Fruit fly (Drosophila melanogaster) whole organism: ENCODE measurements around the gene Iru.

ENCODE experiments used
- CG8478 ChIP-seq: fragments of >200 bp; optimal IDR thresholded peaks from 2 replicates; lab custom pipeline; 2018; ENCODE audit warnings: inconsistent platforms
- Dll ChIP-seq: fragments of >200 bp; optimal IDR thresholded peaks from 2 replicates; lab custom pipeline; 2017
- EcR ChIP-seq, 2 experiments: fragments of >200 bp; optimal IDR thresholded peaks; 2 replicates each; lab custom pipeline; 2017; ENCODE audit warnings: missing biosample characterization in 2 of 2, missing genetic modification characterization in 2 of 2, missing genetic modification reagents in 2 of 2
- pan ChIP-seq: fragments of >200 bp; optimal IDR thresholded peaks from 2 replicates; lab custom pipeline; 2017
- usp ChIP-seq: fragments of >200 bp; optimal IDR thresholded peaks from 2 replicates; lab custom pipeline; 2017; ENCODE audit warnings: missing biosample characterization, missing genetic modification characterization, mixed read lengths

DNA sequence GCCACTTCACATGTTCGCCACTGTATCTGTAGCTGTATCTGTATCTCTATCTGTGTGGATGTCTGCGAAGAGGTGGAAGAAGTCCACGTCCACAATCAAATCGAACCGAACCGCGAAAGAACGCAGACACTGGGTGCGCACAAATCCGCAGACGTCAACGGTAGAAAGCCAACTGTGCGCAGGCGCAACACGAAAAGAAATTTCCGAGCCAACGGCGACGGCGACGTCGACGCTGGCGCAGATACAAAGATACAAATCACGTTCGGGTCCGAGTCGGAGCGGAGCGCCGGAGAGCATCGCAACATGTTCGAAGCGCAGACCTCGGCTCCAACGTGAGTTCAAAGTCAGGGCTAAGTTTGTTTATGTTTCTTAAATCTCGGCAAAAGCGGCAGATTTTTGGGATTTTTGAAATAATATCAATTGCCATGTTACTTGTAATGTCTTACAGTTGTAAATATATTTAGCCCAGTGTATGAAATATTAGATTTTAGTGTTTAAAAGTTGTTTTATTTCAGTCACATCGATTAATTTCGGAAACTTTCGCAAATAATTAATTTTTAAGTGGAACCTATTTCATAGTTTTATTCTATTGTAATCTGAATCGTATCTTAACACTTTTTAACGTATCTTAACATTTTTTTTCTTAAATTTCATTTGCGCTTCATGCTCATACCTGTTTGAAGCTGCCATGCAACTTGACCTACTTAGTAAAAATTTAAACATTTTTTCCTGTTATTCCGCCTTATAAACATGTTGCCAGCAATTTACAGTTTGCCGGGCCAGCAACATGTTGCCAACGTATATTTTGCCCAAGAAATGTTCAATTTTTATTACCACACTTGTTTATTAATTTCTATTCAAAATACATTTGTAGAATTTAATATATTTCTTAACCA lies 43.1 kb upstream of the Iru start, which contains the start of gene ich:
- TF ChIP-seq usp (GFP tag; lab: Kevin White, UChicago) (no peak), Dll (no peak), EcR (GFP tag; optimal IDR thresholded peaks at IDR 0.05; lab: Kevin White, UChicago) (no peak), CG8478 (lab: Kevin White, UChicago) (no peak), pan (lab: Kevin White, UChicago) (no peak)
